Fruit fly (Drosophila melanogaster) whole organism, embryonic: Measurements from ENCODE around the gene CG43897.

Experiments used
- Antp ChIP-seq: fragments of 200-800 bp; sonication (Bioruptor generic); optimal IDR thresholded peaks from 3 replicates; lab custom pipeline; 2016; ENCODE audit warnings: missing biosample characterization, missing genetic modification characterization
- Atf6 ChIP-seq: fragments of 200-800 bp; sonication (Bioruptor generic); IDR thresholded peaks from 2 replicates; pipeline ENCODE4 v1.3.6; 2022; ENCODE audit warnings: missing biosample characterization, missing genetic modification characterization
- BEAF-32 ChIP-seq: fragments of 200-800 bp; sonication (Bioruptor generic); optimal IDR thresholded peaks from 3 replicates; lab custom pipeline; 2017; ENCODE audit warnings: missing biosample characterization, missing genetic modification characterization, mild to moderate bottlenecking, moderate library complexity, missing genetic modification reagents
- CG11247 ChIP-seq: fragments of 200-800 bp; sonication (Bioruptor generic); IDR thresholded peaks from 2 replicates; pipeline ENCODE4 v1.3.6; 2022; ENCODE audit warnings: missing biosample characterization, missing genetic modification characterization
- CG13424 ChIP-seq: fragments of 200-800 bp; sonication (Bioruptor generic); optimal IDR thresholded peaks from 2 replicates; lab custom pipeline; 2019; ENCODE audit warnings: missing biosample characterization, mild to moderate bottlenecking, missing genetic modification characterization, moderate library complexity
- CG15601 ChIP-seq: fragments of 200-800 bp; sonication (Bioruptor generic); optimal IDR thresholded peaks from 3 replicates; lab custom pipeline; 2019; ENCODE audit warnings: missing biosample characterization, mild to moderate bottlenecking, missing genetic modification characterization, moderate library complexity
- CG17385 ChIP-seq: fragments of 200-800 bp; sonication (Bioruptor generic); optimal IDR thresholded peaks from 3 replicates; lab custom pipeline; 2018; ENCODE audit warnings: missing biosample characterization, mild to moderate bottlenecking, missing genetic modification characterization
- CG17802 ChIP-seq: fragments of 200-800 bp; sonication (Bioruptor generic); optimal IDR thresholded peaks from 2 replicates; lab custom pipeline; 2018; ENCODE audit warnings: missing biosample characterization, mild to moderate bottlenecking, missing genetic modification characterization, moderate library complexity
- CG18599 ChIP-seq: fragments of 200-800 bp; sonication (Bioruptor generic); optimal IDR thresholded peaks from 3 replicates; lab custom pipeline; 2017; ENCODE audit warnings: missing biosample characterization, missing genetic modification characterization, mild to moderate bottlenecking, moderate library complexity, missing genetic modification reagents
- CG18619 ChIP-seq: fragments of 200-800 bp; sonication (Bioruptor generic); optimal IDR thresholded peaks from 3 replicates; lab custom pipeline; 2017; ENCODE audit warnings: missing biosample characterization, mild to moderate bottlenecking, missing genetic modification characterization
- CG18764 ChIP-seq: fragments of 200-800 bp; sonication (Bioruptor generic); optimal IDR thresholded peaks from 3 replicates; lab custom pipeline; 2016; ENCODE audit warnings: missing biosample characterization, missing genetic modification characterization
- CG30020 ChIP-seq: fragments of 200-800 bp; optimal IDR thresholded peaks from 2 replicates; lab custom pipeline; 2019; ENCODE audit warnings: missing biosample characterization, mild to moderate bottlenecking, missing genetic modification characterization, moderate library complexity
- CG31365 ChIP-seq: fragments of 200-800 bp; sonication (Bioruptor generic); optimal IDR thresholded peaks from 2 replicates; lab custom pipeline; 2018; ENCODE audit warnings: missing biosample characterization, mild to moderate bottlenecking, missing genetic modification characterization
- CG33557 ChIP-seq: fragments of 200-800 bp; sonication (Bioruptor generic); optimal IDR thresholded peaks from 2 replicates; lab custom pipeline; 2019; ENCODE audit warnings: missing biosample characterization, mild to moderate bottlenecking, missing genetic modification characterization, moderate library complexity
- CG3838 ChIP-seq: fragments of 200-800 bp; sonication (Bioruptor generic); optimal IDR thresholded peaks from 3 replicates; lab custom pipeline; 2016; ENCODE audit warnings: missing biosample characterization, missing genetic modification characterization
- CG4617 ChIP-seq: fragments of 200-800 bp; sonication (Bioruptor generic); optimal IDR thresholded peaks from 3 replicates; lab custom pipeline; 2016; ENCODE audit warnings: missing biosample characterization, missing genetic modification characterization, borderline replicate concordance
- CG5953 ChIP-seq: fragments of 200-800 bp; sonication (Bioruptor generic); IDR thresholded peaks from 2 replicates; pipeline ENCODE4 v1.3.6; 2022; ENCODE audit warnings: missing biosample characterization, missing genetic modification characterization
- CG6791 ChIP-seq: fragments of 200-800 bp; sonication (Bioruptor generic); IDR thresholded peaks from 3 replicates; pipeline ENCODE4 v1.3.6; 2022; ENCODE audit warnings: missing biosample characterization, missing genetic modification characterization; ENCODE audit not compliant: partially characterized antibody
- CG7786 ChIP-seq: fragments of 200-800 bp; sonication (Bioruptor generic); optimal IDR thresholded peaks from 2 replicates; lab custom pipeline; 2016; ENCODE audit warnings: missing biosample characterization, missing genetic modification characterization
- CG8924 ChIP-seq: fragments of 200-800 bp; optimal IDR thresholded peaks from 3 replicates; lab custom pipeline; 2019; ENCODE audit warnings: missing biosample characterization, mild to moderate bottlenecking, missing genetic modification characterization, moderate library complexity
- CG9876 ChIP-seq: fragments of 200-800 bp; sonication (Bioruptor generic); optimal IDR thresholded peaks from 2 replicates; lab custom pipeline; 2016; ENCODE audit warnings: missing biosample characterization, missing genetic modification characterization
- CHES-1-like ChIP-seq: fragments of 200-800 bp; sonication (Bioruptor generic); optimal IDR thresholded peaks from 2 replicates; lab custom pipeline; 2016; ENCODE audit warnings: missing biosample characterization, missing genetic modification characterization
- Dfd ChIP-seq, 2 experiments: fragments of >200 bp; optimal IDR thresholded peaks; 2 replicates each; lab custom pipeline; 2017; ENCODE audit warnings: missing biosample characterization in 2 of 2, missing genetic modification characterization in 2 of 2
- Dip3 ChIP-seq: fragments of 200-800 bp; sonication (Bioruptor generic); optimal IDR thresholded peaks from 3 replicates; lab custom pipeline; 2016; ENCODE audit warnings: missing biosample characterization, missing genetic modification characterization
- Doc2 ChIP-seq: fragments of 200-800 bp; sonication (Bioruptor generic); IDR thresholded peaks from 2 replicates; pipeline ENCODE4 v1.3.6; 2022; ENCODE audit warnings: missing biosample characterization, missing genetic modification characterization
- Dref ChIP-seq: fragments of 200-800 bp; sonication (Bioruptor generic); IDR thresholded peaks from 2 replicates; pipeline ENCODE4 v1.3.6; 2022; ENCODE audit warnings: missing biosample characterization, missing genetic modification characterization
- Fer3 ChIP-seq: fragments of 200-800 bp; sonication (Bioruptor generic); optimal IDR thresholded peaks from 2 replicates; lab custom pipeline; 2018; ENCODE audit warnings: missing biosample characterization, mild to moderate bottlenecking, missing genetic modification characterization, moderate library complexity
- Gug ChIP-seq: fragments of 200-800 bp; sonication (Bioruptor generic); IDR thresholded peaks from 4 replicates; pipeline ENCODE4 v1.3.6; 2022; ENCODE audit warnings: missing biosample characterization, missing genetic modification characterization
- Hmr ChIP-seq: fragments of 200-800 bp; sonication (Bioruptor generic); optimal IDR thresholded peaks from 3 replicates; lab custom pipeline; 2017; ENCODE audit warnings: mild to moderate bottlenecking, missing biosample characterization, missing genetic modification reagents, missing genetic modification characterization
- Myb ChIP-seq: fragments of 200-800 bp; sonication (Bioruptor generic); optimal IDR thresholded peaks from 2 replicates; lab custom pipeline; 2016; ENCODE audit warnings: missing biosample characterization, missing genetic modification characterization
- Oaz ChIP-seq: fragments of 200-800 bp; sonication (Bioruptor generic); IDR thresholded peaks from 2 replicates; pipeline ENCODE4 v1.3.6; 2022; ENCODE audit warnings: missing biosample characterization, missing genetic modification characterization
- Opbp ChIP-seq: fragments of 200-800 bp; sonication (Bioruptor generic); IDR thresholded peaks from 3 replicates; pipeline ENCODE4 v1.3.6; 2022; ENCODE audit warnings: missing biosample characterization, missing genetic modification characterization; ENCODE audit not compliant: partially characterized antibody
- Trl ChIP-seq, 3 experiments: fragments of >200 bp in 2 of 3; fragments of 200-800 bp in 1 of 3; sonication (Bioruptor generic) in 1 of 3; optimal IDR thresholded peaks; 2 replicates in 1 of 3; 3 replicates in 2 of 3; lab custom pipeline; 2016 to 2017; ENCODE audit warnings: missing biosample characterization in 1 of 3, missing genetic modification characterization in 1 of 3
- Xbp1 ChIP-seq: fragments of 200-800 bp; sonication (Bioruptor generic); optimal IDR thresholded peaks from 3 replicates; lab custom pipeline; 2016; ENCODE audit warnings: missing biosample characterization, mild to moderate bottlenecking, missing genetic modification characterization
- ase ChIP-seq: fragments of 200-800 bp; sonication (Bioruptor generic); IDR thresholded peaks from 3 replicates; pipeline ENCODE4 v1.3.6; 2022; ENCODE audit warnings: missing biosample characterization, missing genetic modification characterization
- caup ChIP-seq: fragments of 200-800 bp; sonication (Bioruptor generic); optimal IDR thresholded peaks from 3 replicates; lab custom pipeline; 2017; ENCODE audit warnings: missing biosample characterization, mild to moderate bottlenecking, missing genetic modification characterization, moderate library complexity; ENCODE audit not compliant: severe bottlenecking
- chinmo ChIP-seq: fragments of 200-800 bp; sonication (Bioruptor generic); IDR thresholded peaks from 4 replicates; pipeline ENCODE4 v1.3.6; 2022; ENCODE audit warnings: missing biosample characterization, missing genetic modification characterization; ENCODE audit not compliant: partially characterized antibody
- fd96Cb ChIP-seq: fragments of 200-800 bp; sonication (Bioruptor generic); optimal IDR thresholded peaks from 2 replicates; lab custom pipeline; 2018; ENCODE audit warnings: missing biosample characterization, mild to moderate bottlenecking, missing genetic modification characterization, moderate library complexity
- hbn ChIP-seq: fragments of 200-800 bp; sonication (Bioruptor generic); IDR thresholded peaks from 2 replicates; pipeline ENCODE4 v1.3.6; 2022; ENCODE audit warnings: missing biosample characterization, missing genetic modification characterization; ENCODE audit not compliant: partially characterized antibody
- ind ChIP-seq: fragments of 200-800 bp; sonication (Bioruptor generic); optimal IDR thresholded peaks from 3 replicates; lab custom pipeline; 2016; ENCODE audit warnings: missing biosample characterization, missing genetic modification characterization
- nerfin-1 ChIP-seq: fragments of 200-800 bp; sonication (Bioruptor generic); optimal IDR thresholded peaks from 3 replicates; lab custom pipeline; 2019; ENCODE audit warnings: missing biosample characterization, mild to moderate bottlenecking, missing genetic modification characterization, moderate library complexity
- pb ChIP-seq: fragments of 200-800 bp; sonication (Bioruptor generic); optimal IDR thresholded peaks from 3 replicates; lab custom pipeline; 2016; ENCODE audit warnings: missing biosample characterization, missing genetic modification characterization
- pfk ChIP-seq: fragments of 200-800 bp; sonication (Bioruptor generic); optimal IDR thresholded peaks from 2 replicates; lab custom pipeline; 2018; ENCODE audit warnings: missing biosample characterization, mild to moderate bottlenecking, missing genetic modification characterization, moderate library complexity
- pnt ChIP-seq: fragments of 200-800 bp; sonication (Bioruptor generic); optimal IDR thresholded peaks from 3 replicates; lab custom pipeline; 2016; ENCODE audit warnings: missing biosample characterization, missing genetic modification characterization
- row ChIP-seq: fragments of 200-800 bp; sonication (Bioruptor generic); IDR thresholded peaks from 3 replicates; pipeline ENCODE4 v1.3.6; 2022; ENCODE audit warnings: missing biosample characterization, missing genetic modification characterization
- slp2 ChIP-seq: fragments of 200-800 bp; sonication (Bioruptor generic); optimal IDR thresholded peaks from 2 replicates; lab custom pipeline; 2016; ENCODE audit warnings: missing biosample characterization, missing genetic modification characterization
- sqz ChIP-seq: fragments of 200-800 bp; sonication (Bioruptor generic); optimal IDR thresholded peaks from 3 replicates; lab custom pipeline; 2018; ENCODE audit warnings: missing biosample characterization, mild to moderate bottlenecking, missing genetic modification characterization
- trem ChIP-seq: fragments of 200-800 bp; optimal IDR thresholded peaks from 3 replicates; lab custom pipeline; 2019; ENCODE audit warnings: missing biosample characterization, mild to moderate bottlenecking, missing genetic modification characterization, moderate library complexity
- twi ChIP-seq: fragments of 200-800 bp; optimal IDR thresholded peaks from 2 replicates; lab custom pipeline; 2019; ENCODE audit warnings: missing biosample characterization, mild to moderate bottlenecking, missing genetic modification characterization, moderate library complexity
- vnd ChIP-seq: fragments of 200-800 bp; sonication (Bioruptor generic); IDR thresholded peaks from 3 replicates; pipeline ENCODE4 v1.3.6; 2022; ENCODE audit warnings: missing biosample characterization, missing genetic modification characterization; ENCODE audit not compliant: partially characterized antibody

The CG43897 gene

dm6 chr3L:9859624-9860023, 46.0 kb downstream of the CG43897 start, which contains the start of gene CG10809 (continued):
- TF ChIP-seq hbn (GFP tag; lab: Robert Waterston, UW) (peak; percentile 79), CG7786 (GFP tag; lab: Kevin White, UChicago) (peak; percentile 5), ind (GFP tag; lab: Kevin White, UChicago) (peak; percentile 15), CG18764 (GFP tag; lab: Kevin White, UChicago) (peak; percentile 22), Fer3 (peak; percentile 33), CHES-1-like (GFP tag; lab: Kevin White, UChicago) (peak; percentile 69), CG33557 (peak; percentile 17), CG3838 (GFP tag; lab: Kevin White, UChicago) (no peak), Dip3 (GFP tag; lab: Kevin White, UChicago) (peak; percentile 8), Dref (peak; percentile 91), CG15601 (tag; lab: Kevin White, UChicago) (peak; percentile 42), CG17802 (tag; lab: Kevin White, UChicago) (no peak), CG8924 (peak; percentile 64), Atf6 (no peak), pb (GFP tag; lab: Kevin White, UChicago) (no peak), fd96Cb (tag; lab: Kevin White, UChicago) (peak; percentile 7), CG9876 (GFP tag; lab: Kevin White, UChicago) (peak; percentile 33), pfk (GFP tag; lab: Kevin White, UChicago) (no peak), ase (GFP tag; lab: Robert Waterston, UW) (no peak), twi (tag; lab: Kevin White, UChicago) (peak; percentile 36), CG30020 (tag; lab: Kevin White, UChicago) (peak; percentile 80), Xbp1 (GFP tag; lab: Kevin White, UChicago) (peak; percentile 39), CG18619 (GFP tag; lab: Kevin White, UChicago) (no peak), trem (tag; lab: Kevin White, UChicago) (peak; percentile 80), slp2 (GFP tag; lab: Kevin White, UChicago) (peak; percentile 7), CG4617 (GFP tag; lab: Kevin White, UChicago) (peak; percentile 97), sqz (GFP tag; lab: Kevin White, UChicago) (no peak), CG13424 (peak; percentile 16), caup (GFP tag; lab: Kevin White, UChicago) (peak; percentile 27), nerfin-1 (peak; percentile 63), CG6791 (peak; percentile 93), CG17385 (peak; percentile 6), Hmr (no peak), vnd (GFP tag; lab: Robert Waterston, UW) (peak; percentile 92), Oaz (no peak), Antp (peak; percentile 12), CG11247 (no peak), Doc2 (GFP tag; lab: Robert Waterston, UW) (no peak), Trl (optimal IDR thresholded peaks at IDR 0.05; lab: Kevin White, UChicago) (no peak), Trl (GFP tag; optimal IDR thresholded peaks at IDR 0.05; lab: Kevin White, UChicago) (peak; percentile 22), CG5953 (GFP tag; lab: Robert Waterston, UW) (no peak), BEAF-32 (GFP tag; lab: Kevin White, UChicago) (peak; percentile 95), Opbp (peak; percentile 94), Myb (GFP tag; lab: Kevin White, UChicago) (peak; percentile 49), chinmo (GFP tag; lab: Robert Waterston, UW) (peak; percentile 83; the same call in 2 of the 4 replicates), CG31365 (tag; lab: Kevin White, UChicago) (no peak), Dfd (GFP tag; optimal IDR thresholded peaks at IDR 0.05; lab: Kevin White, UChicago) (no peak), row (GFP tag; lab: Robert Waterston, UW) (peak; percentile 80), pnt (GFP tag; lab: Kevin White, UChicago) (no peak), CG18599 (no peak), Gug (GFP tag; lab: Robert Waterston, UW) (peak; percentile 18; the same call in 1 of the 4 replicates)
